Fruit fly (Drosophila melanogaster) whole organism: ENCODE data around the gene Wbp2.

Experiments used
- CG8478 ChIP-seq: fragments of >200 bp; optimal IDR thresholded peaks from 2 replicates; lab custom pipeline; 2018; ENCODE audit warnings: inconsistent platforms
- Dll ChIP-seq: fragments of >200 bp; optimal IDR thresholded peaks from 2 replicates; lab custom pipeline; 2017
- EcR ChIP-seq, 2 experiments: fragments of >200 bp; optimal IDR thresholded peaks; 2 replicates each; lab custom pipeline; 2017; ENCODE audit warnings: missing biosample characterization in 2 of 2, missing genetic modification characterization in 2 of 2, missing genetic modification reagents in 2 of 2
- pan ChIP-seq: fragments of >200 bp; optimal IDR thresholded peaks from 2 replicates; lab custom pipeline; 2017
- psq ChIP-seq: fragments of >200 bp; optimal IDR thresholded peaks from 2 replicates; lab custom pipeline; 2017

DNA sequence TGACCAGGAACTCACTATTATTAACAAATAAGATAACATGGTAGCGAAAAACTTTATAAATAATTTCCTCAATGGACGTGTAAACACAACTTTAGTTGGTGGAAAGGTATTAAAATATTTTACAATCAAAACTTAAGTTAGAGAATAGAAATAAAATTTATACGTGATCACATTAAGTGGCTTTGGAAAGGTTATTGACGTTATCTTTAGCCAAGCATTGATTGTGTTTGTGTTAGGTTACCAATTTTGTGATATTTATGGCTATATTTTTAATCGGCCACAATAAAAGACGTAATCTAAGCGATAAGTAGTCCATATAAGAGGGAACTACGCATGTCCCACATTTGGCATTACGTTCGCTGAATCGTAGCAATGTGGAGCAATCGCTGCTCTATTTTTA lies 34.7 kb downstream of the Wbp2 start, which contains the start of gene CG14120:
- TF ChIP-seq pan (lab: Kevin White, UChicago) (no peak), psq (no peak), CG8478 (lab: Kevin White, UChicago) (no peak), EcR (GFP tag; optimal IDR thresholded peaks at IDR 0.05; lab: Kevin White, UChicago) (no peak), Dll (no peak)
